Worm (Caenorhabditis elegans) whole organism, L3 larva: ENCODE measurements around the gene sre-34.

Source experiments
- ceh-28 ChIP-seq: fragments of 150-350 bp; optimal IDR thresholded peaks from 2 replicates; lab custom pipeline; 2014; ENCODE audit warnings: missing biosample characterization, missing genetic modification reagents, missing genetic modification characterization
- ceh-9 ChIP-seq: sonication (generic microtip); optimal IDR thresholded peaks from 2 replicates; lab custom pipeline; 2018; ENCODE audit warnings: missing biosample characterization, missing genetic modification characterization
- egl-27 ChIP-seq: sonication (generic microtip); optimal IDR thresholded peaks from 4 replicates; lab custom pipeline; 2017; ENCODE audit warnings: missing biosample characterization, missing genetic modification reagents, missing genetic modification characterization
- egl-5 ChIP-seq: fragments of 150-350 bp; optimal IDR thresholded peaks from 2 replicates; lab custom pipeline; 2017; ENCODE audit warnings: missing biosample characterization, missing genetic modification reagents, missing genetic modification characterization, inconsistent platforms
- fos-1 ChIP-seq: fragments of 150-350 bp; optimal IDR thresholded peaks from 2 replicates; lab custom pipeline; 2014; ENCODE audit warnings: missing biosample characterization, missing genetic modification characterization
- jun-1 ChIP-seq: fragments of 150-350 bp; optimal IDR thresholded peaks from 2 replicates; lab custom pipeline; 2014; ENCODE audit warnings: missing biosample characterization, missing genetic modification reagents, missing genetic modification characterization
- lin-15B ChIP-seq: fragments of 150-350 bp; optimal IDR thresholded peaks from 2 replicates; lab custom pipeline; 2014; ENCODE audit warnings: missing biosample characterization, missing genetic modification characterization
- nhr-11 ChIP-seq: fragments of 150-350 bp; optimal IDR thresholded peaks from 2 replicates; lab custom pipeline; 2014; ENCODE audit warnings: missing biosample characterization, missing genetic modification characterization
- nhr-237 ChIP-seq: fragments of 150-350 bp; optimal IDR thresholded peaks from 2 replicates; lab custom pipeline; 2014; ENCODE audit warnings: missing biosample characterization, missing genetic modification characterization
- nhr-28 ChIP-seq: fragments of 150-350 bp; optimal IDR thresholded peaks from 2 replicates; lab custom pipeline; 2014; ENCODE audit warnings: missing biosample characterization, missing genetic modification characterization
- pqm-1 ChIP-seq: fragments of 150-350 bp; optimal IDR thresholded peaks from 2 replicates; lab custom pipeline; 2017; ENCODE audit warnings: missing biosample characterization, missing genetic modification characterization, inconsistent platforms
- skn-1 ChIP-seq: fragments of 150-350 bp; optimal IDR thresholded peaks from 2 replicates; lab custom pipeline; 2014; ENCODE audit warnings: missing biosample characterization, missing genetic modification characterization
- unc-39 ChIP-seq: sonication (generic microtip); optimal IDR thresholded peaks from 4 replicates; lab custom pipeline; 2017; ENCODE audit warnings: missing biosample characterization, missing genetic modification characterization
- ztf-4 ChIP-seq: fragments of 150-350 bp; optimal IDR thresholded peaks from 2 replicates; lab custom pipeline; 2014; ENCODE audit warnings: missing biosample characterization, missing genetic modification characterization

DNA sequence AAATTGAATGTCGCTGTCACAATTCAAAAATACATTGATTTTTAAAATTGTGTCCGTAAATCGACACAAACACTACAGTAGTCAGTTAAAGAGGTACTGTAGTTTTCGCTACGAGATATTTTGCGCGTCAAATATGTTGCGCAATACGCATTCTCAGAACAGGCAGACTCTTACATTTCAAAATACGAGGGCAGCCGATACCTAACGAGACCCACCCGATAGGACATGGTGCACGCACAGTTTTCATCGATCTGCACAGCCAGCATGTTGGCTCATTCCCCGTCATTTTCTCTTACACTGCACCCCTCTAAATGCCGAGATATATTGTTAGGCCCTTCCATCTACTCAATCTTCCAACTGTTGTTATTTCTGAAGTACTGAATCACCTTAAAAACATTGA lies 12.3 kb downstream of the sre-34 start, which contains the start of gene F15A4.2:
- TF ChIP-seq skn-1 (tag; lab: Kevin White, UChicago) (no peak), unc-39 (no peak), nhr-28 (tag; lab: Kevin White, UChicago) (no peak), jun-1 (tag; lab: Kevin White, UChicago) (no peak), lin-15B (tag; lab: Kevin White, UChicago) (no peak), fos-1 (no peak), ztf-4 (no peak), egl-5 (no peak), pqm-1 (tag; lab: Kevin White, UChicago) (no peak), nhr-237 (no peak), ceh-9 (tag; lab: Kevin White, UChicago) (no peak), egl-27 (tag; lab: Kevin White, UChicago) (no peak), ceh-28 (tag; lab: Kevin White, UChicago) (no peak), nhr-11 (tag; lab: Kevin White, UChicago) (no peak)
